Worm (Caenorhabditis elegans) whole organism, late embryonic: Measurements from ENCODE around the gene gtf-2F1.

Source experiments
- C08G9.2 ChIP-seq: sonication (generic microtip); optimal IDR thresholded peaks from 2 replicates; lab custom pipeline; 2016; ENCODE audit warnings: mild to moderate bottlenecking, missing genetic modification characterization, moderate library complexity, missing compliant biosample characterization
- C38D4.7 ChIP-seq: fragments of 200-800 bp; sonication (Bioruptor generic); optimal IDR thresholded peaks from 2 replicates; lab custom pipeline; 2018; ENCODE audit warnings: mild to moderate bottlenecking, missing genetic modification characterization, moderate library complexity, missing compliant biosample characterization
- K09A11.1 ChIP-seq: sonication (generic microtip); optimal IDR thresholded peaks from 2 replicates; lab custom pipeline; 2017; ENCODE audit warnings: antibody characterized with exemption, mild to moderate bottlenecking, missing genetic modification characterization, missing compliant biosample characterization; ENCODE audit not compliant: insufficient read depth
- Y22D7AL.16 ChIP-seq: sonication (generic microtip); optimal IDR thresholded peaks from 2 replicates; lab custom pipeline; 2016; ENCODE audit warnings: missing genetic modification characterization, missing compliant biosample characterization
- ahr-1 ChIP-seq: sonication (generic microtip); optimal IDR thresholded peaks from 2 replicates; lab custom pipeline; 2016; ENCODE audit warnings: missing genetic modification characterization, missing compliant biosample characterization
- ceh-14 ChIP-seq: sonication (generic microtip); optimal IDR thresholded peaks from 2 replicates; lab custom pipeline; 2016; ENCODE audit warnings: missing genotype, missing genetic modification characterization, missing compliant biosample characterization
- ceh-45 ChIP-seq: fragments of 200-800 bp; sonication (Bioruptor generic); IDR thresholded peaks from 2 replicates; pipeline ENCODE4 v1.3.6; 2022; ENCODE audit warnings: missing genetic modification reagents, missing genetic modification characterization, missing compliant biosample characterization
- ceh-48 ChIP-seq: sonication (generic microtip); optimal IDR thresholded peaks from 2 replicates; lab custom pipeline; 2016; ENCODE audit warnings: missing genetic modification characterization, inconsistent platforms, missing compliant biosample characterization
- dve-1 ChIP-seq: sonication (generic microtip); optimal IDR thresholded peaks from 2 replicates; lab custom pipeline; 2017; ENCODE audit warnings: antibody characterized with exemption, mild to moderate bottlenecking, missing genetic modification characterization, missing compliant biosample characterization
- elt-2 ChIP-seq: sonication (generic microtip); optimal IDR thresholded peaks from 2 replicates; lab custom pipeline; 2016; ENCODE audit warnings: missing genetic modification reagents, missing genetic modification characterization, missing compliant biosample characterization
- elt-4 ChIP-seq: sonication (generic microtip); optimal IDR thresholded peaks from 2 replicates; lab custom pipeline; 2016; ENCODE audit warnings: missing genetic modification characterization, missing compliant biosample characterization
- ets-4 ChIP-seq: sonication (generic microtip); optimal IDR thresholded peaks from 2 replicates; lab custom pipeline; 2016; ENCODE audit warnings: missing genetic modification characterization, missing compliant biosample characterization
- fax-1 ChIP-seq: sonication (generic microtip); optimal IDR thresholded peaks from 2 replicates; lab custom pipeline; 2016; ENCODE audit warnings: missing genotype, missing genetic modification characterization, missing compliant biosample characterization
- hlh-13 ChIP-seq: fragments of 200-800 bp; sonication (Bioruptor generic); optimal IDR thresholded peaks from 2 replicates; lab custom pipeline; 2018; ENCODE audit warnings: mild to moderate bottlenecking, missing genetic modification characterization, missing compliant biosample characterization
- hlh-6 ChIP-seq: sonication (generic microtip); optimal IDR thresholded peaks from 2 replicates; lab custom pipeline; 2016; ENCODE audit warnings: missing genotype, missing genetic modification characterization, missing compliant biosample characterization
- hlh-8 ChIP-seq: sonication (generic microtip); optimal IDR thresholded peaks from 2 replicates; lab custom pipeline; 2016; ENCODE audit warnings: missing genotype, missing genetic modification characterization, missing compliant biosample characterization
- lin-11 ChIP-seq: fragments of 200-800 bp; sonication (Bioruptor generic); optimal IDR thresholded peaks from 2 replicates; lab custom pipeline; 2018; ENCODE audit warnings: mild to moderate bottlenecking, missing genetic modification characterization, missing compliant biosample characterization
- mec-3 ChIP-seq: sonication (generic microtip); optimal IDR thresholded peaks from 2 replicates; lab custom pipeline; 2016; ENCODE audit warnings: borderline replicate concordance, missing genetic modification characterization, missing compliant biosample characterization
- nfya-1 ChIP-seq: sonication (generic microtip); optimal IDR thresholded peaks from 2 replicates; lab custom pipeline; 2017; ENCODE audit warnings: missing genetic modification characterization, mild to moderate bottlenecking, missing compliant biosample characterization, antibody characterized with exemption, moderate library complexity
- npax-4 ChIP-seq: sonication (generic microtip); optimal IDR thresholded peaks from 2 replicates; lab custom pipeline; 2016; ENCODE audit warnings: missing genetic modification characterization, missing compliant biosample characterization
- pat-9 ChIP-seq: fragments of 200-800 bp; sonication (Bioruptor generic); optimal IDR thresholded peaks from 2 replicates; lab custom pipeline; 2018; ENCODE audit warnings: mild to moderate bottlenecking, missing genetic modification characterization, moderate library complexity, missing compliant biosample characterization
- pax-1 ChIP-seq: fragments of 150-350 bp; optimal IDR thresholded peaks from 2 replicates; lab custom pipeline; 2014; ENCODE audit warnings: missing biosample characterization, missing genetic modification characterization
- pha-2 ChIP-seq: sonication (generic microtip); optimal IDR thresholded peaks from 2 replicates; lab custom pipeline; 2017; ENCODE audit warnings: mild to moderate bottlenecking, missing genetic modification characterization, missing compliant biosample characterization
- pha-4 ChIP-seq: fragments of 150-350 bp; optimal IDR thresholded peaks from 2 replicates; lab custom pipeline; 2018; ENCODE audit warnings: missing biosample characterization, missing genetic modification reagents, missing genetic modification characterization
- pros-1 ChIP-seq: fragments of 150-350 bp; optimal IDR thresholded peaks from 2 replicates; lab custom pipeline; 2014; ENCODE audit warnings: missing biosample characterization, missing genetic modification reagents, missing genetic modification characterization
- ref-2 ChIP-seq: sonication (generic microtip); optimal IDR thresholded peaks from 2 replicates; lab custom pipeline; 2016; ENCODE audit warnings: missing genetic modification characterization, missing compliant biosample characterization
- rnt-1 ChIP-seq: sonication (generic microtip); optimal IDR thresholded peaks from 2 replicates; lab custom pipeline; 2016; ENCODE audit warnings: missing genetic modification characterization, missing compliant biosample characterization
- sdc-2 ChIP-seq: sonication (generic microtip); optimal IDR thresholded peaks from 2 replicates; lab custom pipeline; 2016; ENCODE audit warnings: missing genotype, missing genetic modification characterization, missing compliant biosample characterization
- sox-4 ChIP-seq: sonication (generic microtip); optimal IDR thresholded peaks from 2 replicates; lab custom pipeline; 2017; ENCODE audit warnings: mild to moderate bottlenecking, missing genetic modification characterization, inconsistent platforms, missing compliant biosample characterization
- unc-42 ChIP-seq: sonication (generic microtip); optimal IDR thresholded peaks from 2 replicates; lab custom pipeline; 2016; ENCODE audit warnings: missing genotype, missing genetic modification characterization, missing compliant biosample characterization

gtf-2F1 gene

DNA sequence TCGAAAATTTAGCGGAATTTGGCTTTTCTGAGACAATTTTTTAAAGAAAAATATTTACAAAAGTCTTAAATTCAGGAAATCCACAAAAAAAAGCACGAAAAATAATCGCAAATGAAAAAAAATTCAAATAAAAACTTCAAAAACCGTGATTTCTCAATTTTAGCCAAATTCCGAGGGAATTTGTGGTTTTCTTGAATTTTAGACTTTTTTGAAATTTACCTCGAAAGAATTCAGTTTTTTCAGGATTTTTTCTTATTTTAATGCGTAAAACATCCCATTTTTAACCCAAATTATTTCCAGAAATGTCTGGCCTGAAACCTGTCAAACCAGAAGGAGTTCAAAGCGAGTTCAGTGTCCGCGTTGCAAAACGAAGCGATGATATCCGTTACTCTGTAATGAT is at the start of gene gtf-2F1:
Gene gtf-2F1, plus strand, starts transcription at position 301 of the 400 bp plus-strand sequence.
- no peak for TF ChIP-seq pha-2 (tag; lab: Kevin White, UChicago)
- TF ChIP-seq rnt-1 (tag; lab: Kevin White, UChicago): no peak
- TF ChIP-seq ets-4 (tag; lab: Kevin White, UChicago): no peak
- TF ChIP-seq pax-1: no peak
- TF ChIP-seq mec-3 (tag; lab: Kevin White, UChicago): no peak
- no peak for TF ChIP-seq lin-11 (tag; lab: Kevin White, UChicago)
- no peak for TF ChIP-seq ref-2 (tag; lab: Kevin White, UChicago)
- no peak for TF ChIP-seq K09A11.1 (tag; lab: Kevin White, UChicago)
- TF ChIP-seq, all 69 proteins: peak for 0

DNA sequence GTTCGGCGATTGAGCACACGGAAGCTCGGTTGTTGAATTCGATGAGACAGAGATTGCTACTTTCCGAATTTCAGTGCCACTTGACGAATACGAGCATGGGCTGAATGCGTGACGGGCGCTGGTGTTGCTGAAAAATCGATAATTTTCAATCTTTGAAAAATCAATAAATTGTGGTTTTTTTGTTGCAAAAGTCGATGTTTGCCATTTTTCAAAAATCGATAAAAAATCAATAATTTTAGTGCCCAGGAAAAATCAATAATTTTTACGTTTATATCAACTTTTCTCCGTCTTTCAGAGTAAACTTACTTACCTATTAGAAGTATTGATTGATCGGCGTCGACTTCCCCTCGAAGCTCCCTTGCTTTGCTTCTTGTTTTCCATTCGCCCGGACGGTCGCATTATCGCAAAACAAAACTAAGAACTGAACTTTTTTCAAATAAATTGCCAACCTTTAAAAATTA is 44.8 kb upstream of the gtf-2F1 start, which contains the start of gene C16A11.7:
Gene C16A11.7, minus strand, starts transcription at position 411 of the 461 bp plus-strand sequence.
- TF ChIP-seq ahr-1 (tag; lab: Kevin White, UChicago) (no peak), ceh-48 (tag; lab: Kevin White, UChicago) (peak; percentile 56), ceh-14 (tag; lab: Kevin White, UChicago) (no peak), sox-4 (tag; lab: Kevin White, UChicago) (no peak), Y22D7AL.16 (tag; lab: Kevin White, UChicago) (no peak), elt-4 (tag; lab: Kevin White, UChicago) (no peak), C08G9.2 (no peak), C38D4.7 (GFP tag; lab: Kevin White, UChicago) (no peak)

DNA sequence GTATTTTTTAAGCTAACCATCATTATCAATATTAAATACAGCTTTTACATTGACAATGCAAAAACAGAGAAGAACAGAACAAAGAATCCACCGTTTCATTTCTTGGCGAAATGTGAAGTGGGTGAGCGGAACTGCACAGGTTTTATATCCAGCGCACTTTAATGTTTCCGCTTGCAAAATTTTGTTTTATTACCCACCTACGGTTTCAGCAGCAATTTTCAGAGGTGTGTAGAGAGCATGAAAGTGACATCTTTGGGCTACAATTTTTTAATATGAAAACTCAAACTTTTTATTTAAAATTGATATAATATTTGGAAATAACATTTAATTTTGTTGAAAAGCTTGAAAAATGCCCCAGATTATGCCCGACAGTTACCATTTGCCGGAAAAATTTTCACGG is 42.7 kb upstream of the gtf-2F1 start, which contains the start of gene clec-135:
Gene clec-135, minus strand, starts transcription at position 101 of the 400 bp plus-strand sequence.
- TF ChIP-seq K09A11.1 (tag; lab: Kevin White, UChicago): no peak
- TF ChIP-seq hlh-13: no peak
- no peak for TF ChIP-seq sdc-2 (tag; lab: Kevin White, UChicago)
- TF ChIP-seq hlh-8 (tag; lab: Kevin White, UChicago): no peak
- no peak for TF ChIP-seq ref-2 (tag; lab: Kevin White, UChicago)
- no peak for TF ChIP-seq sox-4 (tag; lab: Kevin White, UChicago)
- no peak for TF ChIP-seq fax-1 (tag; lab: Kevin White, UChicago)
- no peak for TF ChIP-seq pat-9
- TF ChIP-seq Y22D7AL.16 (tag; lab: Kevin White, UChicago): no peak
- no peak for TF ChIP-seq pha-4 (tag; lab: Kevin White, UChicago)
- TF ChIP-seq pros-1 (tag; lab: Kevin White, UChicago): no peak

DNA sequence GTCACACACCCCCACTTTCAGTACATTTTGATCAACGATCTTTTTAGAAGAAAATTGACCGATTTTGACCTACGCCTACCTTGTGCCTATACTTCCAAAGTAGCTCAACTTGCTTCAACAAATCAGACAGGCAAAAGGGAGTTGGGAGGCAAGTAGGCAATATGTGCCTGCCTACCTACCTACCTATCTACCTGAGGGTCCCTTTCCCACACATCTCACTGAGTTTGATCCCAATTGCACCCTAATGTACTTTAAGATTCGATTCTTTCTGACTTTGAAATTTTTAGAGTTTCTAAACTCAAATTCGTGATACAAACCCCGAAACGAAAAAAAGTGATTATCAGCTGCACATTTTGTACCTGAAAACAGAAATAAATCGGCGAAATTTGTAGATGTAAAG is 33.7 kb upstream of the gtf-2F1 start:
- TF ChIP-seq nfya-1 (tag; lab: Kevin White, UChicago) (no peak), ahr-1 (tag; lab: Kevin White, UChicago) (no peak), unc-42 (tag; lab: Kevin White, UChicago) (no peak), Y22D7AL.16 (tag; lab: Kevin White, UChicago) (no peak), elt-2 (tag; lab: Kevin White, UChicago) (no peak), npax-4 (no peak)
- TF ChIP-seq, all 69 proteins: peak for 0

DNA sequence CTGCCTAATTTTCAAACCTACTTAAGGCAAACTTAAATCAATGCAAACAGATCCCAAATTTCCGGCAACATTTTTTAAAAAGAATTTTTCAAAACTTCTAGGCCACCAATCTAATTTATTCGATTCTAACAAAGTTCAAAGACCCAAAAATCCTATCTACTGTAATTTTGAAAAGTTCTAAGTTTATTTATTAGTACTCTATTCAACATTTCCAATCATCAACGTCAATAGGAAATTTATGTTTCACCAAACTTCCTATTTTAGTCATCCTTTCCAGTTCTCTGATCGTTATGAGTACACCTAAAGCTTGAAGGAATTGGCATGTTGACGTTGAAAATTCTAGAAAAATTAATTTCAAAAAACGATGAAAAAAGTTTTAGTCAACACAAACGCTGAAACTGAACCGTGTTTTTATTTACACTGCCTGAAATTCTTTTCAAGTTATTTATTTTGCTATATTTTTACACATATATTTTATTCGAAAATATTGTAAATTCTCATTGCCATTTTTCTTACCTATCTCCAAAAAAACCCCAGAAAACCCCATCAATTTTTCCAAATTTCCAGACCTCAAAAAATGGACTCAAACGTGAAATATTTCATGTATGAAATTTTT is 25.7 kb upstream of the gtf-2F1 start, which contains the start of gene npr-42:
Gene npr-42, plus strand, starts transcription at position 566 of the 616 bp plus-strand sequence.
- TF ChIP-seq K09A11.1 (tag; lab: Kevin White, UChicago) (no peak), elt-4 (tag; lab: Kevin White, UChicago) (no peak), sdc-2 (tag; lab: Kevin White, UChicago) (no peak), pha-4 (tag; lab: Kevin White, UChicago) (no peak), dve-1 (tag; lab: Kevin White, UChicago) (no peak), ceh-45 (GFP tag; lab: Robert Waterston, UW) (no peak), hlh-6 (tag; lab: Kevin White, UChicago) (no peak)
